Fruit fly (Drosophila melanogaster) S2 (cell line): ENCODE measurements around the gene ClC-a.

ENCODE experiments used
- CG8478 ChIP-seq: fragments of >200 bp; optimal IDR thresholded peaks from 2 replicates; lab custom pipeline; 2018
- CTCF ChIP-seq, 2 experiments: fragments of >200 bp; optimal IDR thresholded peaks; 2 replicates each; lab custom pipeline; 2018

- TF ChIP-seq CG8478 (lab: Kevin White, UChicago) (no peak), CTCF (optimal IDR thresholded peaks at IDR 0.05; lab: Kevin White, UChicago) (no peak)
Measured at dm6 chr3R:11751756-11752155, 61.3 kb downstream of the ClC-a start.
